Fruit fly (Drosophila melanogaster) whole organism, embryonic: ENCODE measurements around the gene CG7029.

ENCODE experiments used
- CG10543 ChIP-seq: fragments of 200-800 bp; sonication (Bioruptor generic); optimal IDR thresholded peaks from 3 replicates; lab custom pipeline; 2017; ENCODE audit warnings: missing biosample characterization, mild to moderate bottlenecking, missing genetic modification characterization, moderate library complexity
- CG14710 ChIP-seq: fragments of 200-800 bp; sonication (Bioruptor generic); optimal IDR thresholded peaks from 3 replicates; lab custom pipeline; 2019; ENCODE audit warnings: missing biosample characterization, mild to moderate bottlenecking, missing genetic modification characterization, moderate library complexity
- CG6254 ChIP-seq: fragments of 200-800 bp; sonication (Bioruptor generic); optimal IDR thresholded peaks from 3 replicates; lab custom pipeline; 2017; ENCODE audit warnings: mild to moderate bottlenecking, missing biosample characterization, missing genetic modification reagents, missing genetic modification characterization
- HHEX ChIP-seq: fragments of 200-800 bp; sonication (Bioruptor generic); optimal IDR thresholded peaks from 3 replicates; lab custom pipeline; 2017; ENCODE audit warnings: missing biosample characterization, mild to moderate bottlenecking, missing genetic modification characterization, missing genetic modification reagents
- Lhr ChIP-seq: fragments of 200-800 bp; sonication (Bioruptor generic); optimal IDR thresholded peaks from 3 replicates; lab custom pipeline; 2017; ENCODE audit warnings: mild to moderate bottlenecking, missing biosample characterization, missing genetic modification reagents, missing genetic modification characterization
- ase ChIP-seq: fragments of 200-800 bp; sonication (Bioruptor generic); IDR thresholded peaks from 3 replicates; pipeline ENCODE4 v1.3.6; 2022; ENCODE audit warnings: missing biosample characterization, missing genetic modification characterization
- dmrt99B ChIP-seq: fragments of 200-800 bp; sonication (Bioruptor generic); optimal IDR thresholded peaks from 2 replicates; lab custom pipeline; 2018; ENCODE audit warnings: missing biosample characterization, mild to moderate bottlenecking, missing genetic modification characterization, moderate library complexity
- lola ChIP-seq, 3 experiments: fragments of >200 bp in 2 of 3; fragments of 200-800 bp in 1 of 3; sonication (Bioruptor generic) in 1 of 3; optimal IDR thresholded peaks; 2 replicates each; lab custom pipeline; 2017 to 2019; ENCODE audit warnings: missing biosample characterization in 3 of 3, missing genetic modification characterization in 3 of 3, mild to moderate bottlenecking in 1 of 3, moderate library complexity in 1 of 3
- slou ChIP-seq: fragments of 200-800 bp; sonication (Bioruptor generic); optimal IDR thresholded peaks from 3 replicates; lab custom pipeline; 2016; ENCODE audit warnings: missing biosample characterization, missing genetic modification characterization
- sna ChIP-seq: fragments of 200-800 bp; sonication (Bioruptor generic); IDR thresholded peaks from 2 replicates; pipeline ENCODE4 v1.3.6; 2022; ENCODE audit warnings: missing biosample characterization, missing genetic modification characterization; ENCODE audit not compliant: partially characterized antibody

DNA sequence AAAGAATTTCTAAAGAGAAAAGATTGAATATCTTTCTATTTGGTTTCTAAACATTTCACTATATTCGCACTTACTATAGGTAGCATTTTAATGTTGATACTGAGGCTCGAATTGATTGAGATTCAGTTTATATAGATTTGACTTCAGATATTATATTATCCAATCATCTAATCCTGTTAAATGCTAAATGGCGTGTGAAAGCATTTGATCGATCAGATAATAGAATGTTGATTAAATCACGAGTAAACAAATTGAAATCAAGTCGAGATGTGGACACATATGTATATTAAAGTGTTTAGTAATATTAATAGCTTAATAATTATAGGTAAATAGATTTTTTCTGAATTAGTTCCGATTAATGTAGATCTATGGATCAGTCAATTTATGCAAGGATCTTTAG, 20.2 kb downstream of the CG7029 start, which contains the start of gene CG43094:
- no peak for TF ChIP-seq CG6254 (GFP tag; lab: Kevin White, UChicago)
- TF ChIP-seq ase (GFP tag; lab: Robert Waterston, UW): no peak
- no peak for TF ChIP-seq CG14710 (tag; lab: Kevin White, UChicago)
- TF ChIP-seq CG10543: no peak
- no peak for TF ChIP-seq lola (GFP tag; optimal IDR thresholded peaks at IDR 0.05; lab: Kevin White, UChicago)
- TF ChIP-seq HHEX (GFP tag; lab: Kevin White, UChicago): no peak
- no peak for TF ChIP-seq dmrt99B (tag; lab: Kevin White, UChicago)
- no peak for TF ChIP-seq sna (GFP tag; lab: Robert Waterston, UW)
- TF ChIP-seq slou (GFP tag; lab: Kevin White, UChicago): no peak
- TF ChIP-seq Lhr (GFP tag; lab: Kevin White, UChicago): no peak
